Worm (Caenorhabditis elegans): ENCODE data around the gene C31B8.12.

The C31B8.12 gene

ce11 chrV:2938497-2938896 lies 11.0 kb upstream of the C31B8.12 start, which contains the start of gene srw-141:
srw-141 (minus strand) TSS chrV:2938597.
- TF ChIP-seq dmd-4 (tag; optimal IDR thresholded peaks at IDR 0.05; ENCODE audit: borderline replicate concordance) (no peak), sdc-2 (tag; optimal IDR thresholded peaks at IDR 0.05) (no peak), ceh-9 (tag; optimal IDR thresholded peaks at IDR 0.05) (no peak), tbx-7 (tag; optimal IDR thresholded peaks at IDR 0.05) (no peak), ztf-16 (tag; optimal IDR thresholded peaks at IDR 0.05) (no peak), ama-1 (optimal IDR thresholded peaks at IDR 0.05) (no peak), ttx-3 (tag; optimal IDR thresholded peaks at IDR 0.05) (no peak), hlh-15 (tag; optimal IDR thresholded peaks at IDR 0.05) (no peak), ceh-6 (GFP tag; optimal IDR thresholded peaks at IDR 0.05) (no peak)

- no peak for TF ChIP-seq ztf-16 (tag; optimal IDR thresholded peaks at IDR 0.05)
These were observed 6.6 kb upstream of the C31B8.12 start, which contains the start of gene srh-247 for ce11 chrV:2934075-2934474. srh-247 (minus strand) TSS chrV:2934175.

- TF ChIP-seq tbx-2 (tag; optimal IDR thresholded peaks at IDR 0.05) (no peak), K02D7.2 (tag; optimal IDR thresholded peaks at IDR 0.05) (no peak), ceh-6 (GFP tag; optimal IDR thresholded peaks at IDR 0.05) (no peak), pha-4 (tag; optimal IDR thresholded peaks at IDR 0.05) (no peak), ceh-48 (tag; optimal IDR thresholded peaks at IDR 0.05) (no peak), syd-9 (tag; optimal IDR thresholded peaks at IDR 0.05) (no peak), ttx-3 (tag; optimal IDR thresholded peaks at IDR 0.05) (no peak), odd-2 (tag; optimal IDR thresholded peaks at IDR 0.05) (no peak)
These were observed 3.8 kb upstream of the C31B8.12 start, which contains the start of gene C31B8.1 for ce11 chrV:2931252-2931651. C31B8.1 (plus strand) TSS chrV:2931552.

ce11 chrV:2929753-2930152 lies 2.3 kb upstream of the C31B8.12 start, which contains the start of gene C31B8.16:
C31B8.16 (plus strand) TSS chrV:2930053.
- TF ChIP-seq hlh-6 (tag; optimal IDR thresholded peaks at IDR 0.05), result no peak
- TF ChIP-seq hlh-13 (GFP tag; optimal IDR thresholded peaks at IDR 0.05), result no peak
- TF ChIP-seq mec-3 (tag; optimal IDR thresholded peaks at IDR 0.05; ENCODE audit: borderline replicate concordance), result no peak
- no peak for TF ChIP-seq unc-55 (GFP tag; optimal IDR thresholded peaks at IDR 0.05)
- TF ChIP-seq sox-2 (GFP tag; IDR thresholded peaks at IDR 0.05), result no peak
- TF ChIP-seq eyg-1 (tag; optimal IDR thresholded peaks at IDR 0.05), result no peak

ce11 chrV:2922594-2922993 lies 4.9 kb downstream of the C31B8.12 start, which contains the start of gene srh-38:
srh-38 (minus strand) TSS chrV:2922694.
- no peak for TF ChIP-seq pros-1 (tag; optimal IDR thresholded peaks at IDR 0.05)
- TF ChIP-seq nhr-11 (tag; optimal IDR thresholded peaks at IDR 0.05), result no peak
- TF ChIP-seq fkh-6 (tag; optimal IDR thresholded peaks at IDR 0.05), result no peak
- TF ChIP-seq tbx-2 (tag; optimal IDR thresholded peaks at IDR 0.05), result no peak
- TF ChIP-seq ets-4 (tag; optimal IDR thresholded peaks at IDR 0.05), result no peak
- no peak for TF ChIP-seq pat-9 (tag; optimal IDR thresholded peaks at IDR 0.05)
- no peak for TF ChIP-seq ref-2 (tag; optimal IDR thresholded peaks at IDR 0.05)
- TF ChIP-seq ceh-2 (tag; optimal IDR thresholded peaks at IDR 0.05), result no peak
- no peak for TF ChIP-seq lin-11 (tag; optimal IDR thresholded peaks at IDR 0.05)
- TF ChIP-seq C08G9.2 (tag; optimal IDR thresholded peaks at IDR 0.05), result no peak
- no peak for TF ChIP-seq ceh-31 (tag; optimal IDR thresholded peaks at IDR 0.05)
- no peak for TF ChIP-seq K09A11.1 (tag; optimal IDR thresholded peaks at IDR 0.05; ENCODE audit: insufficient read depth)
- TF ChIP-seq F13H6.1 (tag; optimal IDR thresholded peaks at IDR 0.05), result no peak
- TF ChIP-seq ttx-3 (tag; optimal IDR thresholded peaks at IDR 0.05), result no peak
- TF ChIP-seq ceh-18 (tag; optimal IDR thresholded peaks at IDR 0.05), result no peak
- no peak for TF ChIP-seq T23F11.4 (GFP tag; optimal IDR thresholded peaks at IDR 0.05)
- TF ChIP-seq fax-1 (tag; optimal IDR thresholded peaks at IDR 0.05), result no peak
- TF ChIP-seq nhr-232 (tag; optimal IDR thresholded peaks at IDR 0.05), result no peak
- TF ChIP-seq unc-86 (tag; optimal IDR thresholded peaks at IDR 0.05), result no peak

Data from whole organism, late embryonic.